Worm (Caenorhabditis elegans) whole organism, L1 larva: ENCODE results near the gene srt-40.
A peak's percentile ranks its signal among the peaks of the same experiment; 100 is the strongest.

Experiments used
- aly-2 ChIP-seq: fragments of 150-350 bp; optimal IDR thresholded peaks from 2 replicates; lab custom pipeline; 2014; ENCODE audit warnings: missing biosample characterization, missing genetic modification characterization
- nhr-77 ChIP-seq: fragments of 150-350 bp; optimal IDR thresholded peaks from 2 replicates; lab custom pipeline; 2014; ENCODE audit warnings: missing biosample characterization, missing genetic modification characterization
- pag-3 ChIP-seq: sonication (generic microtip); optimal IDR thresholded peaks from 2 replicates; lab custom pipeline; 2017; ENCODE audit warnings: missing genetic modification characterization, mild to moderate bottlenecking, missing compliant biosample characterization, antibody characterized with exemption, borderline replicate concordance; ENCODE audit not compliant: insufficient read depth
- snpc-4 ChIP-seq: fragments of 150-350 bp; optimal IDR thresholded peaks from 2 replicates; lab custom pipeline; 2014; ENCODE audit warnings: missing biosample characterization, missing genetic modification characterization

DNA sequence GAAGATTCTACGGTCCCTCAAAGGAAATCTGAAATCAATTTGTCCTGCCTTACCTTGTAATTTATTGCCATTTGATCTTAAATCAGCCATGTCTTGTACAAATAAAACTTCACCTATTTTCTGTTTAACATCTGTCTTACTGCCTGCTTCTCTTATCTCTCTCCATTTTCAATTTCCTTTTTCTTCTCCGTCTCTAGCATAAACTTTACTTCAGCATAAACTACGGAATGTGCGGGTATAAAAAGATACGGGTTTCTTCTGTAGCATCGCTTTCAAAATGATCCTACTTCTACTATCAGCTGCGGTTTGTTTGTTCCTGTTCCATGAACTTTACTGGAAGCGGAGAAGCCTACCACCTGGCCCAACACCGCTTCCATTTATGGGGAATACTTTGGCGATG, 38.7 kb upstream of the srt-40 start, which contains the start of gene cyp-33C5:
- TF ChIP-seq snpc-4 (no peak), pag-3 (tag; lab: Kevin White, UChicago) (no peak), aly-2 (tag; lab: Kevin White, UChicago) (no peak), nhr-77 (tag; lab: Kevin White, UChicago) (peak; percentile 22)
